Fruit fly (Drosophila melanogaster) whole organism, embryonic: Measurements from ENCODE around the gene CG31897.
A peak's percentile ranks its signal among the peaks of the same experiment; 100 is the strongest.

Experiments
- Abd-B ChIP-seq: fragments of 200-800 bp; sonication (Bioruptor generic); optimal IDR thresholded peaks from 2 replicates; lab custom pipeline; 2018; ENCODE audit warnings: missing biosample characterization, mild to moderate bottlenecking, missing genetic modification characterization, moderate library complexity
- Atf-2 ChIP-seq: fragments of 200-800 bp; sonication (Bioruptor generic); optimal IDR thresholded peaks from 2 replicates; lab custom pipeline; 2016; ENCODE audit warnings: missing biosample characterization, missing genetic modification characterization
- BEAF-32 ChIP-seq: fragments of 200-800 bp; sonication (Bioruptor generic); optimal IDR thresholded peaks from 3 replicates; lab custom pipeline; 2017; ENCODE audit warnings: missing biosample characterization, missing genetic modification characterization, mild to moderate bottlenecking, moderate library complexity, missing genetic modification reagents
- Bteb2 ChIP-seq: fragments of 200-800 bp; sonication (Bioruptor generic); optimal IDR thresholded peaks from 2 replicates; lab custom pipeline; 2016; ENCODE audit warnings: missing biosample characterization, missing genetic modification characterization
- CG10654 ChIP-seq: fragments of 200-800 bp; sonication (Bioruptor generic); optimal IDR thresholded peaks from 2 replicates; lab custom pipeline; 2016; ENCODE audit warnings: missing biosample characterization, missing genetic modification characterization
- CG11456 ChIP-seq: fragments of 200-800 bp; sonication (Bioruptor generic); IDR thresholded peaks from 3 replicates; pipeline ENCODE4 v1.3.6; 2022; ENCODE audit warnings: missing biosample characterization, missing genetic modification characterization
- CG12219 ChIP-seq: fragments of 200-800 bp; sonication (Bioruptor generic); optimal IDR thresholded peaks from 3 replicates; lab custom pipeline; 2018; ENCODE audit warnings: missing biosample characterization, mild to moderate bottlenecking, missing genetic modification characterization
- CG1233 ChIP-seq: fragments of 200-800 bp; sonication (Bioruptor generic); optimal IDR thresholded peaks from 4 replicates; lab custom pipeline; 2018; ENCODE audit warnings: missing biosample characterization, mild to moderate bottlenecking, missing genetic modification characterization
- CG14860 ChIP-seq: fragments of 200-800 bp; sonication (Bioruptor generic); IDR thresholded peaks from 3 replicates; pipeline ENCODE4 v1.3.6; 2022; ENCODE audit warnings: missing biosample characterization, missing genetic modification characterization; ENCODE audit not compliant: partially characterized antibody
- CG15514 ChIP-seq: fragments of 200-800 bp; sonication (Bioruptor generic); optimal IDR thresholded peaks from 3 replicates; lab custom pipeline; 2017; ENCODE audit warnings: missing biosample characterization, missing genetic modification characterization, mild to moderate bottlenecking, moderate library complexity, missing genetic modification reagents
- CG17328 ChIP-seq: fragments of 200-800 bp; sonication (Bioruptor generic); IDR thresholded peaks from 2 replicates; pipeline ENCODE4 v1.3.6; 2022; ENCODE audit warnings: missing biosample characterization, missing genetic modification characterization
- CG17912 ChIP-seq: fragments of 200-800 bp; sonication (Bioruptor generic); optimal IDR thresholded peaks from 2 replicates; lab custom pipeline; 2018; ENCODE audit warnings: missing biosample characterization, mild to moderate bottlenecking, missing genetic modification characterization
- CG1832 ChIP-seq: fragments of 200-800 bp; sonication (Bioruptor generic); optimal IDR thresholded peaks from 2 replicates; lab custom pipeline; 2017; ENCODE audit warnings: missing biosample characterization, mild to moderate bottlenecking, missing genetic modification characterization, inconsistent platforms
- CG18476 ChIP-seq: fragments of 200-800 bp; sonication (Bioruptor generic); optimal IDR thresholded peaks from 2 replicates; lab custom pipeline; 2016; ENCODE audit warnings: missing biosample characterization, mild to moderate bottlenecking, missing genetic modification characterization
- CG18619 ChIP-seq: fragments of 200-800 bp; sonication (Bioruptor generic); optimal IDR thresholded peaks from 3 replicates; lab custom pipeline; 2017; ENCODE audit warnings: missing biosample characterization, mild to moderate bottlenecking, missing genetic modification characterization
- CG4360 ChIP-seq: fragments of 200-800 bp; sonication (Bioruptor generic); IDR thresholded peaks from 2 replicates; pipeline ENCODE4 v1.3.6; 2022; ENCODE audit warnings: missing biosample characterization, missing genetic modification characterization
- CG4820 ChIP-seq: fragments of 200-800 bp; sonication (Bioruptor generic); optimal IDR thresholded peaks from 3 replicates; lab custom pipeline; 2016; ENCODE audit warnings: missing biosample characterization, missing genetic modification characterization
- CG4854 ChIP-seq: fragments of 200-800 bp; sonication (Bioruptor generic); optimal IDR thresholded peaks from 2 replicates; lab custom pipeline; 2016; ENCODE audit warnings: missing biosample characterization, missing genetic modification characterization, inconsistent platforms
- CG5180 ChIP-seq: fragments of 200-800 bp; sonication (Bioruptor generic); optimal IDR thresholded peaks from 3 replicates; lab custom pipeline; 2017; ENCODE audit warnings: missing biosample characterization, missing genetic modification characterization, mild to moderate bottlenecking, moderate library complexity, missing genetic modification reagents
- CG5953 ChIP-seq: fragments of 200-800 bp; sonication (Bioruptor generic); IDR thresholded peaks from 2 replicates; pipeline ENCODE4 v1.3.6; 2022; ENCODE audit warnings: missing biosample characterization, missing genetic modification characterization
- CG7963 ChIP-seq: fragments of 200-800 bp; sonication (Bioruptor generic); IDR thresholded peaks from 3 replicates; pipeline ENCODE4 v1.3.6; 2022; ENCODE audit warnings: missing biosample characterization, missing genetic modification characterization; ENCODE audit not compliant: partially characterized antibody
- CG8281 ChIP-seq: fragments of 200-800 bp; sonication (Bioruptor generic); optimal IDR thresholded peaks from 2 replicates; lab custom pipeline; 2018; ENCODE audit warnings: missing biosample characterization, mild to moderate bottlenecking, missing genetic modification characterization, moderate library complexity
- CG8924 ChIP-seq: fragments of 200-800 bp; optimal IDR thresholded peaks from 3 replicates; lab custom pipeline; 2019; ENCODE audit warnings: missing biosample characterization, mild to moderate bottlenecking, missing genetic modification characterization, moderate library complexity
- Camta ChIP-seq: fragments of 200-800 bp; sonication (Bioruptor generic); optimal IDR thresholded peaks from 2 replicates; lab custom pipeline; 2016; ENCODE audit warnings: missing biosample characterization, missing genetic modification characterization
- Chrac-16 ChIP-seq: fragments of 200-800 bp; sonication (Bioruptor generic); optimal IDR thresholded peaks from 3 replicates; lab custom pipeline; 2016; ENCODE audit warnings: missing biosample characterization, missing genetic modification characterization
- D19B ChIP-seq: fragments of 200-800 bp; sonication (Bioruptor generic); optimal IDR thresholded peaks from 2 replicates; lab custom pipeline; 2017; ENCODE audit warnings: missing biosample characterization, mild to moderate bottlenecking, missing genetic modification characterization
- Dek ChIP-seq: fragments of 200-800 bp; sonication (Bioruptor generic); optimal IDR thresholded peaks from 3 replicates; lab custom pipeline; 2019; ENCODE audit warnings: missing biosample characterization, mild to moderate bottlenecking, missing genetic modification characterization, moderate library complexity
- Gsc ChIP-seq: fragments of 200-800 bp; sonication (Bioruptor generic); IDR thresholded peaks from 2 replicates; pipeline ENCODE4 v1.3.6; 2022; ENCODE audit warnings: missing biosample characterization, missing genetic modification characterization
- Gug ChIP-seq: fragments of 200-800 bp; sonication (Bioruptor generic); IDR thresholded peaks from 4 replicates; pipeline ENCODE4 v1.3.6; 2022; ENCODE audit warnings: missing biosample characterization, missing genetic modification characterization
- Lim3 ChIP-seq: fragments of 200-800 bp; sonication (Bioruptor generic); IDR thresholded peaks from 2 replicates; pipeline ENCODE4 v1.3.6; 2022; ENCODE audit warnings: missing biosample characterization, missing genetic modification characterization
- MTF-1 ChIP-seq: fragments of 200-800 bp; sonication (Bioruptor generic); optimal IDR thresholded peaks from 2 replicates; lab custom pipeline; 2018; ENCODE audit warnings: missing biosample characterization, mild to moderate bottlenecking, missing genetic modification characterization, borderline replicate concordance
- Myb ChIP-seq: fragments of 200-800 bp; sonication (Bioruptor generic); optimal IDR thresholded peaks from 2 replicates; lab custom pipeline; 2016; ENCODE audit warnings: missing biosample characterization, missing genetic modification characterization
- Rx ChIP-seq: fragments of 200-800 bp; sonication (Bioruptor generic); IDR thresholded peaks from 2 replicates; pipeline ENCODE4 v1.3.6; 2022; ENCODE audit warnings: missing biosample characterization, missing genetic modification characterization
- Six4 ChIP-seq: fragments of 200-800 bp; sonication (Bioruptor generic); optimal IDR thresholded peaks from 2 replicates; lab custom pipeline; 2016; ENCODE audit warnings: missing biosample characterization, missing genetic modification characterization
- Spps ChIP-seq: fragments of 200-800 bp; sonication (Bioruptor generic); optimal IDR thresholded peaks from 2 replicates; lab custom pipeline; 2018; ENCODE audit warnings: missing biosample characterization, mild to moderate bottlenecking, missing genetic modification characterization
- Taf1 ChIP-seq: fragments of 200-800 bp; sonication (Bioruptor generic); IDR thresholded peaks from 2 replicates; pipeline ENCODE4 v1.3.6; 2022; ENCODE audit warnings: missing biosample characterization, missing genetic modification characterization
- Xbp1 ChIP-seq: fragments of 200-800 bp; sonication (Bioruptor generic); optimal IDR thresholded peaks from 3 replicates; lab custom pipeline; 2016; ENCODE audit warnings: missing biosample characterization, mild to moderate bottlenecking, missing genetic modification characterization
- ap ChIP-seq: fragments of 200-800 bp; sonication (Bioruptor generic); IDR thresholded peaks from 2 replicates; pipeline ENCODE4 v1.3.6; 2022; ENCODE audit warnings: missing biosample characterization, missing genetic modification characterization
- bowl ChIP-seq: fragments of 200-800 bp; sonication (Bioruptor generic); IDR thresholded peaks from 2 replicates; pipeline ENCODE4 v1.3.6; 2022; ENCODE audit warnings: missing biosample characterization, missing genetic modification characterization
- disco-r ChIP-seq: fragments of 200-800 bp; sonication (Bioruptor generic); optimal IDR thresholded peaks from 2 replicates; lab custom pipeline; 2016; ENCODE audit warnings: missing biosample characterization, missing genetic modification characterization
- en ChIP-seq: fragments of 200-800 bp; sonication (Bioruptor generic); optimal IDR thresholded peaks from 2 replicates; lab custom pipeline; 2016; ENCODE audit warnings: missing biosample characterization, missing genetic modification characterization
- fu2 ChIP-seq: fragments of 200-800 bp; sonication (Bioruptor generic); optimal IDR thresholded peaks from 2 replicates; lab custom pipeline; 2016; ENCODE audit warnings: missing biosample characterization, missing genetic modification characterization
- gro ChIP-seq: fragments of 200-800 bp; sonication (Bioruptor generic); optimal IDR thresholded peaks from 2 replicates; lab custom pipeline; 2016; ENCODE audit warnings: missing biosample characterization, missing genetic modification characterization
- gsb-n ChIP-seq: fragments of 200-800 bp; sonication (Bioruptor generic); optimal IDR thresholded peaks from 3 replicates; lab custom pipeline; 2018; ENCODE audit warnings: missing biosample characterization, mild to moderate bottlenecking, missing genetic modification characterization
- jumu ChIP-seq: fragments of 200-800 bp; sonication (Bioruptor generic); optimal IDR thresholded peaks from 3 replicates; lab custom pipeline; 2016; ENCODE audit warnings: missing biosample characterization, missing genetic modification characterization
- luna ChIP-seq: fragments of 200-800 bp; sonication (Bioruptor generic); optimal IDR thresholded peaks from 2 replicates; lab custom pipeline; 2016; ENCODE audit warnings: missing biosample characterization, missing genetic modification characterization
- psq ChIP-seq: fragments of 200-800 bp; sonication (Bioruptor generic); optimal IDR thresholded peaks from 2 replicates; lab custom pipeline; 2017; ENCODE audit warnings: missing biosample characterization, missing genetic modification characterization
- pzg ChIP-seq: fragments of 200-800 bp; sonication (Bioruptor generic); optimal IDR thresholded peaks from 3 replicates; lab custom pipeline; 2018; ENCODE audit warnings: missing biosample characterization, mild to moderate bottlenecking, missing genetic modification characterization, moderate library complexity
- schlank ChIP-seq: fragments of 200-800 bp; sonication (Bioruptor generic); optimal IDR thresholded peaks from 2 replicates; lab custom pipeline; 2018; ENCODE audit warnings: missing biosample characterization, mild to moderate bottlenecking, missing genetic modification characterization
- seq ChIP-seq: fragments of 200-800 bp; sonication (Bioruptor generic); IDR thresholded peaks from 2 replicates; pipeline ENCODE4 v1.3.6; 2022; ENCODE audit warnings: missing biosample characterization, missing genetic modification characterization
- shn ChIP-seq: fragments of 200-800 bp; sonication (Bioruptor generic); optimal IDR thresholded peaks from 3 replicates; lab custom pipeline; 2016; ENCODE audit warnings: missing biosample characterization, missing genetic modification characterization
- slbo ChIP-seq: fragments of 200-800 bp; sonication (Bioruptor generic); IDR thresholded peaks from 2 replicates; pipeline ENCODE4 v1.3.6; 2022; ENCODE audit warnings: missing biosample characterization, missing genetic modification characterization

The CG31897 gene

dm6 chr2L:8473448-8473847 lies 31.2 kb downstream of the CG31897 start (continued):
- TF ChIP-seq CG11456 (no peak), fu2 (GFP tag; lab: Kevin White, UChicago) (peak; percentile 24), ap (GFP tag; lab: Robert Waterston, UW) (peak; percentile 45; the same call in 1 of the 2 replicates), Gsc (GFP tag; lab: Robert Waterston, UW) (0 out of 2 replicates have a peak, but pooled peaks have one; percentile 20), gsb-n (peak; percentile 39), CG8281 (no peak), CG18619 (GFP tag; lab: Kevin White, UChicago) (no peak), pzg (GFP tag; lab: Kevin White, UChicago) (no peak), Abd-B (GFP tag; lab: Kevin White, UChicago) (no peak), CG4820 (GFP tag; lab: Kevin White, UChicago) (peak; percentile 35), Atf-2 (GFP tag; lab: Kevin White, UChicago) (no peak), shn (GFP tag; lab: Kevin White, UChicago) (no peak), CG7963 (GFP tag; lab: Robert Waterston, UW) (no peak), gro (GFP tag; lab: Kevin White, UChicago) (no peak), CG17328 (GFP tag; lab: Robert Waterston, UW) (peak; percentile 71), slbo (GFP tag; lab: Robert Waterston, UW) (peak; percentile 59), CG1233 (GFP tag; lab: Kevin White, UChicago) (peak; percentile 54), CG10654 (no peak), Bteb2 (GFP tag; lab: Kevin White, UChicago) (no peak), Xbp1 (GFP tag; lab: Kevin White, UChicago) (peak; percentile 57), CG1832 (GFP tag; lab: Kevin White, UChicago) (no peak), BEAF-32 (GFP tag; lab: Kevin White, UChicago) (no peak), Lim3 (GFP tag; lab: Robert Waterston, UW) (no peak), D19B (no peak), CG4360 (GFP tag; lab: Robert Waterston, UW) (no peak; the same call in 1 of the 2 replicates), Spps (tag; lab: Kevin White, UChicago) (peak; percentile 57), disco-r (no peak), CG17912 (GFP tag; lab: Kevin White, UChicago) (no peak), Six4 (GFP tag; lab: Kevin White, UChicago) (peak; percentile 8), CG18476 (GFP tag; lab: Kevin White, UChicago) (peak; percentile 10), en (no peak), CG15514 (GFP tag; lab: Kevin White, UChicago) (peak; percentile 40), luna (no peak), CG5180 (GFP tag; lab: Kevin White, UChicago) (peak; percentile 32), schlank (no peak), Taf1 (GFP tag; lab: Robert Waterston, UW) (no peak), CG4854 (no peak), jumu (GFP tag; lab: Kevin White, UChicago) (no peak), seq (GFP tag; lab: Robert Waterston, UW) (0 out of 2 replicates have a peak, but pooled peaks have one; percentile 59), CG12219 (GFP tag; lab: Kevin White, UChicago) (peak; percentile 35), Dek (no peak), CG5953 (GFP tag; lab: Robert Waterston, UW) (0 out of 2 replicates have a peak, but pooled peaks have one; percentile 34), Camta (GFP tag; lab: Kevin White, UChicago) (no peak), CG14860 (no peak), bowl (no peak), Gug (GFP tag; lab: Robert Waterston, UW) (peak; percentile 71), Chrac-16 (GFP tag; lab: Kevin White, UChicago) (peak; percentile 0), MTF-1 (GFP tag; lab: Kevin White, UChicago) (no peak), psq (GFP tag; lab: Kevin White, UChicago) (no peak), Myb (no peak), Rx (GFP tag; lab: Robert Waterston, UW) (no peak), CG8924 (tag; lab: Kevin White, UChicago) (peak; percentile 22)
